Fruit fly (Drosophila melanogaster) whole organism, embryonic: ENCODE measurements around the gene Dyrk2.

ENCODE experiments used
- CG11456 ChIP-seq: fragments of 200-800 bp; sonication (Bioruptor generic); IDR thresholded peaks from 3 replicates; pipeline ENCODE4 v1.3.6; 2022; ENCODE audit warnings: missing biosample characterization, missing genetic modification characterization
- CG13123 ChIP-seq: fragments of 200-800 bp; sonication (Bioruptor generic); optimal IDR thresholded peaks from 2 replicates; lab custom pipeline; 2016; ENCODE audit warnings: missing biosample characterization, missing genetic modification characterization
- CG15011 ChIP-seq: fragments of 200-800 bp; sonication (Bioruptor generic); optimal IDR thresholded peaks from 3 replicates; lab custom pipeline; 2018; ENCODE audit warnings: missing biosample characterization, mild to moderate bottlenecking, missing genetic modification characterization
- CG18476 ChIP-seq: fragments of 200-800 bp; sonication (Bioruptor generic); optimal IDR thresholded peaks from 2 replicates; lab custom pipeline; 2016; ENCODE audit warnings: missing biosample characterization, mild to moderate bottlenecking, missing genetic modification characterization
- CG2199 ChIP-seq: fragments of 200-800 bp; sonication (Bioruptor generic); IDR thresholded peaks from 3 replicates; pipeline ENCODE4 v1.3.6; 2022; ENCODE audit warnings: missing biosample characterization, missing genetic modification characterization
- CG2712 ChIP-seq: fragments of 200-800 bp; optimal IDR thresholded peaks from 3 replicates; lab custom pipeline; 2019; ENCODE audit warnings: missing biosample characterization, mild to moderate bottlenecking, missing genetic modification characterization, moderate library complexity
- CG3847 ChIP-seq: fragments of 200-800 bp; sonication (Bioruptor generic); IDR thresholded peaks from 2 replicates; pipeline ENCODE4 v1.3.6; 2022; ENCODE audit warnings: missing biosample characterization, missing genetic modification characterization
- CG5245 ChIP-seq: fragments of 200-800 bp; sonication (Bioruptor generic); optimal IDR thresholded peaks from 3 replicates; lab custom pipeline; 2016; ENCODE audit warnings: missing biosample characterization, missing genetic modification characterization
- CG7987 ChIP-seq: fragments of 200-800 bp; sonication (Bioruptor generic); optimal IDR thresholded peaks from 2 replicates; lab custom pipeline; 2018; ENCODE audit warnings: missing biosample characterization, mild to moderate bottlenecking, missing genetic modification characterization, moderate library complexity
- CG8281 ChIP-seq: fragments of 200-800 bp; sonication (Bioruptor generic); optimal IDR thresholded peaks from 2 replicates; lab custom pipeline; 2018; ENCODE audit warnings: missing biosample characterization, mild to moderate bottlenecking, missing genetic modification characterization, moderate library complexity
- CG8924 ChIP-seq: fragments of 200-800 bp; optimal IDR thresholded peaks from 3 replicates; lab custom pipeline; 2019; ENCODE audit warnings: missing biosample characterization, mild to moderate bottlenecking, missing genetic modification characterization, moderate library complexity
- CkIIα-i1 ChIP-seq: fragments of 200-800 bp; sonication (Bioruptor generic); IDR thresholded peaks from 2 replicates; pipeline ENCODE4 v1.3.6; 2022; ENCODE audit warnings: missing biosample characterization, missing genetic modification characterization
- Dip2 ChIP-seq: fragments of 200-800 bp; sonication (Bioruptor generic); IDR thresholded peaks from 2 replicates; pipeline ENCODE4 v1.3.6; 2022; ENCODE audit warnings: missing biosample characterization, missing genetic modification characterization
- ERR ChIP-seq: fragments of 200-800 bp; sonication (Bioruptor generic); optimal IDR thresholded peaks from 2 replicates; lab custom pipeline; 2016; ENCODE audit warnings: missing biosample characterization, missing genetic modification characterization
- Hr39 ChIP-seq: fragments of >200 bp; optimal IDR thresholded peaks from 2 replicates; lab custom pipeline; 2017
- Kr ChIP-seq: fragments of 200-800 bp; sonication (Bioruptor generic); optimal IDR thresholded peaks from 2 replicates; lab custom pipeline; 2017; ENCODE audit warnings: missing biosample characterization, mild to moderate bottlenecking, missing genetic modification characterization
- Lim3 ChIP-seq: fragments of 200-800 bp; sonication (Bioruptor generic); IDR thresholded peaks from 2 replicates; pipeline ENCODE4 v1.3.6; 2022; ENCODE audit warnings: missing biosample characterization, missing genetic modification characterization
- NC2α ChIP-seq: fragments of 200-800 bp; sonication (Bioruptor generic); optimal IDR thresholded peaks from 2 replicates; lab custom pipeline; 2016; ENCODE audit warnings: missing biosample characterization, missing genetic modification characterization
- Poxn ChIP-seq: fragments of 200-800 bp; sonication (Bioruptor generic); IDR thresholded peaks from 2 replicates; pipeline ENCODE4 v1.3.6; 2022; ENCODE audit warnings: missing biosample characterization, missing genetic modification characterization
- Rfx ChIP-seq: fragments of 200-800 bp; sonication (Bioruptor generic); IDR thresholded peaks from 2 replicates; pipeline ENCODE4 v1.3.6; 2022; ENCODE audit warnings: missing biosample characterization, missing genetic modification characterization
- Sry-β ChIP-seq: fragments of 200-800 bp; sonication (Bioruptor generic); optimal IDR thresholded peaks from 2 replicates; lab custom pipeline; 2018; ENCODE audit warnings: missing biosample characterization, mild to moderate bottlenecking, missing genetic modification characterization, moderate library complexity
- Trl ChIP-seq, 3 experiments: fragments of >200 bp in 2 of 3; fragments of 200-800 bp in 1 of 3; sonication (Bioruptor generic) in 1 of 3; optimal IDR thresholded peaks; 2 replicates in 1 of 3; 3 replicates in 2 of 3; lab custom pipeline; 2016 to 2017; ENCODE audit warnings: missing biosample characterization in 1 of 3, missing genetic modification characterization in 1 of 3
- Xbp1 ChIP-seq: fragments of 200-800 bp; sonication (Bioruptor generic); optimal IDR thresholded peaks from 3 replicates; lab custom pipeline; 2016; ENCODE audit warnings: missing biosample characterization, mild to moderate bottlenecking, missing genetic modification characterization
- amos ChIP-seq: fragments of 200-800 bp; sonication (Bioruptor generic); IDR thresholded peaks from 2 replicates; pipeline ENCODE4 v1.3.6; 2022; ENCODE audit warnings: missing biosample characterization, missing genetic modification characterization; ENCODE audit not compliant: partially characterized antibody
- ara ChIP-seq: fragments of 200-800 bp; sonication (Bioruptor generic); IDR thresholded peaks from 2 replicates; pipeline ENCODE4 v1.3.6; 2022; ENCODE audit warnings: missing biosample characterization, missing genetic modification characterization
- bcd ChIP-seq: fragments of 200-800 bp; sonication (Bioruptor generic); optimal IDR thresholded peaks from 2 replicates; lab custom pipeline; 2017; ENCODE audit warnings: missing biosample characterization, mild to moderate bottlenecking, missing genetic modification characterization
- chn ChIP-seq: fragments of 200-800 bp; sonication (Bioruptor generic); optimal IDR thresholded peaks from 2 replicates; lab custom pipeline; 2016; ENCODE audit warnings: missing biosample characterization, missing genetic modification characterization
- cwo ChIP-seq: fragments of 200-800 bp; sonication (Bioruptor generic); optimal IDR thresholded peaks from 3 replicates; lab custom pipeline; 2017; ENCODE audit warnings: missing biosample characterization, missing genetic modification characterization, mild to moderate bottlenecking, moderate library complexity, missing genetic modification reagents
- dpn ChIP-seq, 2 experiments: fragments of 200-800 bp; sonication (Bioruptor generic); optimal IDR thresholded peaks; 3 replicates each; lab custom pipeline; 2016; ENCODE audit warnings: missing biosample characterization in 2 of 2, missing genetic modification characterization in 2 of 2
- ems ChIP-seq: fragments of 200-800 bp; sonication (Bioruptor generic); optimal IDR thresholded peaks from 3 replicates; lab custom pipeline; 2016; ENCODE audit warnings: missing biosample characterization, missing genetic modification characterization
- fd96Cb ChIP-seq: fragments of 200-800 bp; sonication (Bioruptor generic); optimal IDR thresholded peaks from 2 replicates; lab custom pipeline; 2018; ENCODE audit warnings: missing biosample characterization, mild to moderate bottlenecking, missing genetic modification characterization, moderate library complexity
- gem ChIP-seq: fragments of 200-800 bp; sonication (Bioruptor generic); optimal IDR thresholded peaks from 2 replicates; lab custom pipeline; 2019; ENCODE audit warnings: missing biosample characterization, mild to moderate bottlenecking, missing genetic modification characterization, moderate library complexity
- grn ChIP-seq: fragments of 200-800 bp; sonication (Bioruptor generic); optimal IDR thresholded peaks from 3 replicates; lab custom pipeline; 2017; ENCODE audit warnings: missing biosample characterization, missing genetic modification characterization
- gt ChIP-seq: fragments of 200-800 bp; sonication (Bioruptor generic); IDR thresholded peaks from 2 replicates; pipeline ENCODE4 v1.3.6; 2022; ENCODE audit warnings: missing biosample characterization, missing genetic modification characterization
- her ChIP-seq: fragments of 200-800 bp; sonication (Bioruptor generic); optimal IDR thresholded peaks from 2 replicates; lab custom pipeline; 2016; ENCODE audit warnings: missing biosample characterization, missing genetic modification characterization
- hkb ChIP-seq, 2 experiments: fragments of 200-800 bp in 1 of 2; fragments of >200 bp in 1 of 2; sonication (Bioruptor generic) in 1 of 2; IDR thresholded peaks in 1 of 2; optimal IDR thresholded peaks in 1 of 2; 2 replicates each; pipeline versions ENCODE4 v1.3.6 to Lab custom; 2017 to 2022; ENCODE audit warnings: missing biosample characterization in 1 of 2, missing genetic modification characterization in 1 of 2
- insv ChIP-seq, 2 experiments: fragments of 200-800 bp; sonication (Bioruptor generic); optimal IDR thresholded peaks; 3 replicates each; lab custom pipeline; 2016 to 2018; ENCODE audit warnings: missing biosample characterization in 2 of 2, missing genetic modification characterization in 2 of 2
- lov ChIP-seq, 2 experiments: fragments of 200-800 bp in 1 of 2; fragments of >200 bp in 1 of 2; sonication (Bioruptor generic) in 1 of 2; IDR thresholded peaks in 1 of 2; optimal IDR thresholded peaks in 1 of 2; 2 replicates in 1 of 2; 3 replicates in 1 of 2; pipeline versions ENCODE4 v1.3.6 to Lab custom; 2017 to 2022; ENCODE audit warnings: missing biosample characterization in 1 of 2, missing genetic modification characterization in 1 of 2
- mam ChIP-seq: fragments of 200-800 bp; sonication (Bioruptor generic); optimal IDR thresholded peaks from 3 replicates; lab custom pipeline; 2016; ENCODE audit warnings: missing biosample characterization, missing genetic modification characterization
- p53 ChIP-seq: fragments of 200-800 bp; sonication (Bioruptor generic); optimal IDR thresholded peaks from 2 replicates; lab custom pipeline; 2016; ENCODE audit warnings: missing biosample characterization, missing genetic modification characterization
- peb ChIP-seq: fragments of 200-800 bp; sonication (Bioruptor generic); IDR thresholded peaks from 2 replicates; pipeline ENCODE4 v1.3.6; 2022; ENCODE audit warnings: missing biosample characterization, missing genetic modification characterization
- prd ChIP-seq, 3 experiments: fragments of >200 bp in 2 of 3; fragments of 200-800 bp in 1 of 3; sonication (Bioruptor generic) in 1 of 3; optimal IDR thresholded peaks in 2 of 3; IDR thresholded peaks in 1 of 3; 2 replicates in 2 of 3; 3 replicates in 1 of 3; pipeline versions ENCODE4 v1.3.6 to Lab custom; 2017 to 2022; ENCODE audit warnings: missing biosample characterization in 1 of 3, missing genetic modification characterization in 1 of 3
- sens ChIP-seq: fragments of 200-800 bp; sonication (Bioruptor generic); peaks from one replicate; lab custom pipeline; 2016; ENCODE audit warnings: missing biosample characterization, missing genetic modification characterization
- sima ChIP-seq: fragments of 200-800 bp; sonication (Bioruptor generic); optimal IDR thresholded peaks from 2 replicates; lab custom pipeline; 2016; ENCODE audit warnings: missing biosample characterization, missing genetic modification characterization
- vfl ChIP-seq: fragments of 200-800 bp; sonication (Bioruptor generic); optimal IDR thresholded peaks from 2 replicates; lab custom pipeline; 2016; ENCODE audit warnings: missing biosample characterization, missing genetic modification characterization
- zfh1 ChIP-seq: fragments of 200-800 bp; sonication (Bioruptor generic); IDR thresholded peaks from 3 replicates; pipeline ENCODE4 v1.3.6; 2022; ENCODE audit warnings: missing biosample characterization, missing genetic modification characterization

Dyrk2 gene

DNA sequence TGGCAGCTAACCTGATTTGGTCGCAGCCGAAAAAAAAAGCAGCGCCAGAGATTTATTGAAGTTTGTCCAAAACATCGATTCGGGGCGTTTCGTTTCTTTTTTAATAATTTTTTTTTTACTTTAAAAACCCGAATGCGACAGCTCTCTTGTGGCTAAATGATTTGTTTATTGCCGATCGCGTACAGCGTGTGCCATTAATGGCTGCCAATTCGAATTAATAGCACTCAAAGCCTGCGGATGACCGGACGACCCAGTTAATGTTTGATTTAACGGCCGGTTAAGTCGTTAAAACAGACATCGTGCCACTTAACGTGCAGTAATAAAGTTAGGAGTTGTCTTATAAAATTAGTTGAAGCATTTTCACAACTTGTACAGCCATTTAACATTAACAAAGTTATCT, 37.5 kb upstream of the Dyrk2 start (continued):
- TF ChIP-seq CG15011 (GFP tag; lab: Kevin White, UChicago) (no peak), sens (peak; percentile 48), Trl (optimal IDR thresholded peaks at IDR 0.05; lab: Kevin White, UChicago) (no peak), Trl (GFP tag; optimal IDR thresholded peaks at IDR 0.05; lab: Kevin White, UChicago) (no peak), Poxn (GFP tag; lab: Robert Waterston, UW) (no peak), grn (GFP tag; lab: Kevin White, UChicago) (no peak), CG18476 (GFP tag; lab: Kevin White, UChicago) (no peak)

- TF ChIP-seq hkb (optimal IDR thresholded peaks at IDR 0.05; lab: Kevin White, UChicago) (no peak), hkb (GFP tag; IDR thresholded peaks at IDR 0.05; lab: Robert Waterston, UW) (no peak), grn (GFP tag; lab: Kevin White, UChicago) (peak; percentile 92), CG8281 (tag; lab: Kevin White, UChicago) (peak; percentile 73), lov (optimal IDR thresholded peaks at IDR 0.05; lab: Kevin White, UChicago) (no peak), lov (GFP tag; IDR thresholded peaks at IDR 0.05; lab: Robert Waterston, UW) (0 out of 3 replicates have a peak, but pooled peaks have one; percentile 19)
Observed at dm6 chr2L:14268622-14269021, 34.7 kb upstream of the Dyrk2 start.

DNA sequence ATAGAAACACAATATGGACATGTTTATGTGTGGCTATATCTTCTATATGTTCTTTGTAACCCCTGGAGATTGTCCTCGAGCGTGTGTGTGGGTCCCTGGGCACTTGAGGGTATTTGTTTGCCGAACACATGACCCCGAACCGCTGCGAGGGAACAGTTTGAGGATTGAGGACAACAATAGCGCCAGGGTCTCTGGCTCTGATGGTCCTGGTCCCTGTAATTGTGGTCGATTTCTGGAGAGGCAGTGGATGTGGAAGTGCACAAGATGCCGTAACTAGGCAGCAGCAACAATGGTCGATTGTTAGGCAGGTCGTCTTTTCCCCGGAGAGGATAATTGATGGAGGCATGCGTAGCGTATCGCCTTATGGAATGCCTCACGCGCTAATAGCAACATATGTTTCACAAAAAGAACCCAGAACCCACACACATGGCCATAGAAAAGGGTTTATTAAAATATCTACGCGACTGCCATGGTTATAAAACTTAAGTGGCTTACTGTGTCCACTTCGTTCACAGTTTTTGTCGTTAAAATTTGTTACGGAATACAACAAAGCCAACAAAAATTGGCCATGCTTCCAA, 31.2 kb upstream of the Dyrk2 start:
- TF ChIP-seq dpn (GFP tag; optimal IDR thresholded peaks at IDR 0.05; lab: Kevin White, UChicago), result no peak
- TF ChIP-seq CG11456, result no peak
- TF ChIP-seq Hr39 (lab: Kevin White, UChicago), result no peak
- TF ChIP-seq fd96Cb (tag; lab: Kevin White, UChicago), result no peak
- TF ChIP-seq Sry-β, result no peak
- 0 out of 3 replicates have a peak, but pooled peaks have one; percentile 19 for TF ChIP-seq zfh1 (GFP tag; lab: Robert Waterston, UW)
- no peak for TF ChIP-seq CG13123 (GFP tag; lab: Kevin White, UChicago)
- TF ChIP-seq Xbp1 (GFP tag; lab: Kevin White, UChicago), result no peak
- TF ChIP-seq Lim3, result no peak
- TF ChIP-seq Kr, result peak; percentile 93
- no peak for TF ChIP-seq NC2α (GFP tag; lab: Kevin White, UChicago)
- peak; percentile 62; the same call in 2 of the 3 replicates for TF ChIP-seq CG2199
- no peak for TF ChIP-seq her (GFP tag; lab: Kevin White, UChicago)
- no peak for TF ChIP-seq prd (optimal IDR thresholded peaks at IDR 0.05; lab: Kevin White, UChicago)
- TF ChIP-seq prd (GFP tag; IDR thresholded peaks at IDR 0.05; lab: Robert Waterston, UW), result peak; percentile 29; the same call in 1 of the 3 replicates
- no peak for TF ChIP-seq amos
- no peak for TF ChIP-seq insv (GFP tag; optimal IDR thresholded peaks at IDR 0.05; lab: Kevin White, UChicago)
- no peak for TF ChIP-seq ERR
- TF ChIP-seq CkIIα-i1 (GFP tag; lab: Robert Waterston, UW), result no peak
- no peak for TF ChIP-seq cwo (GFP tag; lab: Kevin White, UChicago)
- TF ChIP-seq ems (GFP tag; lab: Kevin White, UChicago), result no peak
- TF ChIP-seq peb (GFP tag; lab: Robert Waterston, UW), result no peak
- no peak for TF ChIP-seq Dip2 (GFP tag; lab: Robert Waterston, UW)
- TF ChIP-seq p53, result no peak
- no peak for TF ChIP-seq sima
- no peak for TF ChIP-seq CG7987 (GFP tag; lab: Kevin White, UChicago)
- no peak for TF ChIP-seq bcd (GFP tag; lab: Kevin White, UChicago)
- TF ChIP-seq gem (tag; lab: Kevin White, UChicago), result no peak
- TF ChIP-seq gt, result peak; percentile 40; the same call in 1 of the 2 replicates
- 0 out of 2 replicates have a peak, but pooled peaks have one; percentile 21 for TF ChIP-seq ara
- no peak for TF ChIP-seq vfl (GFP tag; lab: Kevin White, UChicago)
- no peak for TF ChIP-seq CG3847 (GFP tag; lab: Robert Waterston, UW)
- TF ChIP-seq CG8924 (tag; lab: Kevin White, UChicago), result peak; percentile 7
- no peak for TF ChIP-seq mam (GFP tag; lab: Kevin White, UChicago)
- no peak for TF ChIP-seq CG5245 (GFP tag; lab: Kevin White, UChicago)
- TF ChIP-seq CG2712 (tag; lab: Kevin White, UChicago), result no peak
- no peak for TF ChIP-seq Rfx (GFP tag; lab: Robert Waterston, UW)
- TF ChIP-seq chn (GFP tag; lab: Kevin White, UChicago), result no peak
